Worm (Caenorhabditis elegans) whole organism, L4 larva: Measurements from ENCODE around the gene sgo-1.

Experiments used
- D1046.2 ChIP-seq: fragments of 200-800 bp; sonication (Bioruptor generic); IDR thresholded peaks from 2 replicates; pipeline ENCODE4 v1.3.6; 2022; ENCODE audit warnings: missing genetic modification characterization, missing compliant biosample characterization
- F26F4.8 ChIP-seq: fragments of 200-800 bp; sonication (Bioruptor generic); conservative IDR thresholded peaks from 2 replicates; pipeline ENCODE4 v1.3.6; 2022; ENCODE audit warnings: missing genetic modification characterization, missing compliant biosample characterization
- F44E2.7 ChIP-seq: fragments of 200-800 bp; sonication (Bioruptor generic); IDR thresholded peaks from 2 replicates; pipeline ENCODE4 v2.1.2; 2022; ENCODE audit warnings: missing genetic modification characterization, missing compliant biosample characterization
- F49E8.2 ChIP-seq: sonication (generic microtip); optimal IDR thresholded peaks from 2 replicates; lab custom pipeline; 2016; ENCODE audit warnings: missing compliant biosample characterization, mild to moderate bottlenecking, missing genetic modification characterization, borderline replicate concordance
- R02D3.7 ChIP-seq: fragments of 150-350 bp; sonication (generic microtip); optimal IDR thresholded peaks from 3 replicates; lab custom pipeline; 2014; ENCODE audit warnings: missing biosample characterization, missing genetic modification characterization
- T20F7.1 ChIP-seq: fragments of 200-800 bp; sonication (Bioruptor generic); optimal IDR thresholded peaks from 2 replicates; lab custom pipeline; 2018; ENCODE audit warnings: mild to moderate bottlenecking, missing genetic modification characterization, missing compliant biosample characterization
- Y105C5A.15 ChIP-seq: fragments of 200-800 bp; sonication (Bioruptor generic); IDR thresholded peaks from 2 replicates; pipeline ENCODE4 v1.3.6; 2022; ENCODE audit warnings: missing genetic modification characterization, missing compliant biosample characterization
- ZK546.5 ChIP-seq, 2 experiments: sonication (generic microtip); optimal IDR thresholded peaks; 2 replicates each; lab custom pipeline; 2017; ENCODE audit warnings: missing biosample characterization in 2 of 2, missing genetic modification characterization in 2 of 2
- aha-1 ChIP-seq: fragments of 150-350 bp; peaks from one replicate; lab custom pipeline; 2014; ENCODE audit warnings: missing biosample characterization, missing genetic modification characterization
- ama-1 ChIP-seq: fragments of 150-350 bp; optimal IDR thresholded peaks from 2 replicates; lab custom pipeline; 2014; ENCODE audit warnings: inconsistent platforms, mixed read lengths
- arid-1 ChIP-seq: fragments of 200-800 bp; sonication (Bioruptor generic); conservative IDR thresholded peaks from 2 replicates; pipeline ENCODE4 v1.3.6; 2022; ENCODE audit warnings: missing genetic modification reagents, missing genetic modification characterization, missing compliant biosample characterization
- ceh-20 ChIP-seq: fragments of 200-800 bp; sonication (Bioruptor generic); IDR thresholded peaks from 2 replicates; pipeline ENCODE4 v1.3.6; 2022; ENCODE audit warnings: missing genetic modification reagents, missing genetic modification characterization, missing compliant biosample characterization
- ceh-32 ChIP-seq: sonication (generic microtip); optimal IDR thresholded peaks from 2 replicates; lab custom pipeline; 2016; ENCODE audit warnings: mild to moderate bottlenecking, missing genetic modification characterization, missing compliant biosample characterization; ENCODE audit not compliant: poor library complexity
- cey-2 ChIP-seq: sonication (generic microtip); optimal IDR thresholded peaks from 3 replicates; lab custom pipeline; 2017; ENCODE audit warnings: missing genetic modification characterization, mild to moderate bottlenecking, missing compliant biosample characterization, antibody characterized with exemption, borderline replicate concordance; ENCODE audit not compliant: insufficient read depth
- daf-16 ChIP-seq, 3 experiments: sonication (generic microtip); optimal IDR thresholded peaks; 2 replicates each; lab custom pipeline; 2016 to 2017; ENCODE audit warnings: missing genetic modification characterization in 3 of 3, missing genetic modification reagents in 3 of 3, mild to moderate bottlenecking in 2 of 3, missing compliant biosample characterization in 2 of 3, missing biosample characterization in 1 of 3, moderate library complexity in 1 of 3
- daf-19 ChIP-seq: fragments of 200-800 bp; sonication (Bioruptor generic); conservative IDR thresholded peaks from 2 replicates; pipeline ENCODE4 v1.3.6; 2022; ENCODE audit warnings: missing genetic modification characterization, missing compliant biosample characterization
- dmd-6 ChIP-seq: fragments of 200-800 bp; sonication (Bioruptor generic); IDR thresholded peaks from 2 replicates; pipeline ENCODE4 v1.3.6; 2022; ENCODE audit warnings: missing genetic modification reagents, missing genetic modification characterization, missing compliant biosample characterization
- dve-1 ChIP-seq: sonication (generic microtip); optimal IDR thresholded peaks from 2 replicates; lab custom pipeline; 2017; ENCODE audit warnings: antibody characterized with exemption, mild to moderate bottlenecking, missing genetic modification characterization, missing compliant biosample characterization; ENCODE audit not compliant: insufficient read depth
- hlh-11 ChIP-seq: fragments of 200-800 bp; sonication (Bioruptor generic); optimal IDR thresholded peaks from 2 replicates; lab custom pipeline; 2018; ENCODE audit warnings: mild to moderate bottlenecking, missing genetic modification characterization, missing compliant biosample characterization
- hmg-1.1 ChIP-seq: fragments of 200-800 bp; sonication (Bioruptor generic); IDR thresholded peaks from 2 replicates; pipeline ENCODE4 v1.3.6; 2022; ENCODE audit warnings: missing genetic modification reagents, missing genetic modification characterization, missing compliant biosample characterization
- lin-13 ChIP-seq: fragments of 150-350 bp; optimal IDR thresholded peaks from 2 replicates; lab custom pipeline; 2014; ENCODE audit warnings: missing biosample characterization, missing genetic modification reagents, missing genetic modification characterization
- lin-29 ChIP-seq: fragments of 200-800 bp; sonication (Bioruptor generic); IDR thresholded peaks from 2 replicates; pipeline ENCODE4 v1.3.6; 2022; ENCODE audit warnings: missing genetic modification reagents, missing genetic modification characterization, missing compliant biosample characterization
- lsy-2 ChIP-seq, 2 experiments: fragments of 150-350 bp in 1 of 2; sonication (generic microtip) in 1 of 2; optimal IDR thresholded peaks; 2 replicates each; lab custom pipeline; 2014 to 2017; ENCODE audit warnings: missing biosample characterization in 2 of 2, missing genetic modification characterization in 2 of 2
- madf-5 ChIP-seq, 2 experiments: fragments of 200-800 bp; sonication (Bioruptor generic); IDR thresholded peaks; 2 replicates each; pipeline ENCODE4 v1.3.6; 2022; ENCODE audit warnings: missing compliant biosample characterization in 2 of 2, missing genetic modification characterization in 2 of 2
- madf-9 ChIP-seq: fragments of 200-800 bp; sonication (Bioruptor generic); conservative IDR thresholded peaks from 2 replicates; pipeline ENCODE4 v1.3.6; 2022; ENCODE audit warnings: missing genetic modification reagents, missing genetic modification characterization, missing compliant biosample characterization
- mdl-1 ChIP-seq, 2 experiments: fragments of 150-350 bp in 1 of 2; sonication (generic microtip) in 1 of 2; optimal IDR thresholded peaks; 2 replicates each; lab custom pipeline; 2014 to 2017; ENCODE audit warnings: missing biosample characterization in 2 of 2, missing genetic modification characterization in 2 of 2
- mxl-3 ChIP-seq: fragments of 200-800 bp; sonication (Bioruptor generic); optimal IDR thresholded peaks from 2 replicates; lab custom pipeline; 2018; ENCODE audit warnings: mild to moderate bottlenecking, missing genetic modification characterization, missing compliant biosample characterization
- nhr-10 ChIP-seq: fragments of 150-350 bp; optimal IDR thresholded peaks from 2 replicates; lab custom pipeline; 2014; ENCODE audit warnings: missing biosample characterization, missing genetic modification characterization
- nhr-102 ChIP-seq: sonication (generic microtip); optimal IDR thresholded peaks from 2 replicates; lab custom pipeline; 2016; ENCODE audit warnings: mild to moderate bottlenecking, missing genetic modification characterization, moderate library complexity, missing compliant biosample characterization
- nhr-11 ChIP-seq: fragments of 150-350 bp; optimal IDR thresholded peaks from 2 replicates; lab custom pipeline; 2014; ENCODE audit warnings: missing biosample characterization, missing genetic modification characterization
- nhr-237 ChIP-seq: sonication (generic microtip); optimal IDR thresholded peaks from 2 replicates; lab custom pipeline; 2017; ENCODE audit warnings: missing biosample characterization, missing genetic modification characterization
- nhr-28 ChIP-seq: fragments of 150-350 bp; optimal IDR thresholded peaks from 2 replicates; lab custom pipeline; 2014; ENCODE audit warnings: missing biosample characterization, missing genetic modification characterization
- nhr-77 ChIP-seq: fragments of 150-350 bp; optimal IDR thresholded peaks from 2 replicates; lab custom pipeline; 2014; ENCODE audit warnings: missing biosample characterization, missing genetic modification characterization
- php-3 ChIP-seq: fragments of 200-800 bp; sonication (Bioruptor generic); IDR thresholded peaks from 2 replicates; pipeline ENCODE4 v1.3.6; 2022; ENCODE audit warnings: missing genetic modification reagents, missing genetic modification characterization, missing compliant biosample characterization
- pqm-1 ChIP-seq: sonication (generic microtip); optimal IDR thresholded peaks from 2 replicates; lab custom pipeline; 2017; ENCODE audit warnings: missing biosample characterization, missing genetic modification characterization
- saeg-2 ChIP-seq: fragments of 200-800 bp; sonication (Bioruptor generic); IDR thresholded peaks from 2 replicates; pipeline ENCODE4 v1.3.6; 2022; ENCODE audit warnings: missing genetic modification reagents, missing genetic modification characterization, missing compliant biosample characterization
- set-16 ChIP-seq: fragments of 200-800 bp; sonication (Bioruptor generic); IDR thresholded peaks from 2 replicates; pipeline ENCODE4 v1.3.6; 2022; ENCODE audit warnings: missing genetic modification reagents, missing genetic modification characterization, missing compliant biosample characterization
- snpc-1.2 ChIP-seq: fragments of 200-800 bp; sonication (Bioruptor generic); IDR thresholded peaks from 2 replicates; pipeline ENCODE4 v1.3.6; 2022; ENCODE audit warnings: missing genetic modification reagents, missing genetic modification characterization, missing compliant biosample characterization
- tag-97 ChIP-seq: fragments of 200-800 bp; sonication (Bioruptor generic); IDR thresholded peaks from 2 replicates; pipeline ENCODE4 v1.3.6; 2022; ENCODE audit warnings: missing genetic modification characterization, missing compliant biosample characterization
- tra-1 ChIP-seq: fragments of 200-800 bp; sonication (Bioruptor generic); IDR thresholded peaks from 2 replicates; pipeline ENCODE4 v1.3.6; 2022; ENCODE audit warnings: missing genetic modification reagents, missing genetic modification characterization, missing compliant biosample characterization
- unc-39 ChIP-seq: sonication (generic microtip); optimal IDR thresholded peaks from 2 replicates; lab custom pipeline; 2017; ENCODE audit warnings: missing biosample characterization, missing genetic modification characterization
- vab-7 ChIP-seq: fragments of 200-800 bp; sonication (Bioruptor generic); IDR thresholded peaks from 2 replicates; pipeline ENCODE4 v1.3.6; 2022; ENCODE audit warnings: missing genetic modification reagents, missing genetic modification characterization, missing compliant biosample characterization
- ztf-7 ChIP-seq: fragments of 150-350 bp; optimal IDR thresholded peaks from 2 replicates; lab custom pipeline; 2014; ENCODE audit warnings: missing biosample characterization, missing genetic modification characterization

The sgo-1 gene

ce11 chrIV:7794709-7795108 is 1.6 kb downstream of the sgo-1 start, which contains the start of gene ntp-1:
ntp-1 (minus strand) TSS chrIV:7794809.
- TF ChIP-seq tag-97 = no peak
- TF ChIP-seq daf-19 (GFP tag; lab: Robert Waterston, UW) = no peak
- TF ChIP-seq lin-29 (GFP tag; lab: Robert Waterston, UW) = no peak
- no peak for TF ChIP-seq F44E2.7 (GFP tag; lab: Robert Waterston, UW)
- TF ChIP-seq R02D3.7 = no peak
- TF ChIP-seq vab-7 (GFP tag; lab: Robert Waterston, UW) = no peak
- TF ChIP-seq nhr-11 = no peak
- no peak for TF ChIP-seq snpc-1.2 (GFP tag; lab: Robert Waterston, UW)

- TF ChIP-seq ama-1 (lab: Kevin White, UChicago) (no peak), madf-5 (GFP tag; IDR thresholded peaks at IDR 0.05; lab: Robert Waterston, UW) (no peak), pqm-1 (tag; lab: Kevin White, UChicago) (peak; percentile 90), Y105C5A.15 (GFP tag; lab: Robert Waterston, UW) (no peak), nhr-77 (tag; lab: Kevin White, UChicago) (peak; percentile 43), tra-1 (GFP tag; lab: Robert Waterston, UW) (no peak), set-16 (no peak), cey-2 (tag; lab: Kevin White, UChicago) (no peak), F26F4.8 (GFP tag; lab: Robert Waterston, UW) (no peak), nhr-28 (tag; lab: Kevin White, UChicago) (peak; percentile 49), mdl-1 (tag; optimal IDR thresholded peaks at IDR 0.05; lab: Kevin White, UChicago) (no peak), F49E8.2 (tag; lab: Kevin White, UChicago) (no peak), unc-39 (tag; lab: Kevin White, UChicago) (no peak), ceh-20 (GFP tag; lab: Robert Waterston, UW) (no peak), hmg-1.1 (GFP tag; lab: Robert Waterston, UW) (no peak), D1046.2 (GFP tag; lab: Robert Waterston, UW) (no peak), lin-13 (no peak), madf-9 (no peak), nhr-237 (tag; lab: Kevin White, UChicago) (no peak), saeg-2 (GFP tag; lab: Robert Waterston, UW) (no peak), ZK546.5 (tag; optimal IDR thresholded peaks at IDR 0.05; lab: Kevin White, UChicago) (no peak), mxl-3 (GFP tag; lab: Kevin White, UChicago) (no peak), dve-1 (tag; lab: Kevin White, UChicago) (peak; percentile 50), ceh-32 (tag; lab: Kevin White, UChicago) (no peak), daf-16 (GFP tag; optimal IDR thresholded peaks at IDR 0.05; lab: Kevin White, UChicago) (no peak), daf-16 (tag; optimal IDR thresholded peaks at IDR 0.05; lab: Kevin White, UChicago) (peak; percentile 44), dmd-6 (peak; percentile 8; the same call in 1 of the 2 replicates), lsy-2 (tag; optimal IDR thresholded peaks at IDR 0.05; lab: Kevin White, UChicago) (peak in 1 of 2 experiments; percentile 18), T20F7.1 (GFP tag; lab: Kevin White, UChicago) (peak; percentile 18), php-3 (GFP tag; lab: Robert Waterston, UW) (no peak), ztf-7 (tag; lab: Kevin White, UChicago) (no peak), nhr-102 (tag; lab: Kevin White, UChicago) (no peak), hlh-11 (tag; lab: Kevin White, UChicago) (peak; percentile 61), nhr-10 (tag; lab: Kevin White, UChicago) (no peak), snpc-1.2 (GFP tag; lab: Robert Waterston, UW) (no peak), aha-1 (tag; lab: Kevin White, UChicago) (peak; percentile 71), arid-1 (no peak)
Measured at ce11 chrIV:7791821-7792446, 4.3 kb downstream of the sgo-1 start, which contains the start of gene C33H5.13. C33H5.13 (minus strand) TSS chrIV:7792263.
